Fruit fly (Drosophila melanogaster) S2 (cell line): ENCODE results near the gene Vha100-2.

Source experiments
- CG8478 ChIP-seq: fragments of >200 bp; optimal IDR thresholded peaks from 2 replicates; lab custom pipeline; 2018
- CTCF ChIP-seq, 2 experiments: fragments of >200 bp; optimal IDR thresholded peaks; 2 replicates each; lab custom pipeline; 2018

The Vha100-2 gene

dm6 chr3R:18398954-18399697 lies at the start of gene Vha100-2:
Vha100-2 (minus strand) TSS chr3R:18399169.
- TF ChIP-seq CTCF (optimal IDR thresholded peaks at IDR 0.05; lab: Kevin White, UChicago) (peak in 1 of 2 experiments; percentile 25), CG8478 (no peak)

dm6 chr3R:18448059-18448979 lies 49.4 kb upstream of the Vha100-2 start:
- no peak for TF ChIP-seq CTCF (optimal IDR thresholded peaks at IDR 0.05; lab: Kevin White, UChicago)
- no peak for TF ChIP-seq CG8478

- no peak for TF ChIP-seq CG8478
- TF ChIP-seq CTCF (optimal IDR thresholded peaks at IDR 0.05; lab: Kevin White, UChicago): no peak
These were observed 48.3 kb upstream of the Vha100-2 start for dm6 chr3R:18447146-18447773.

- TF ChIP-seq CG8478 (no peak), CTCF (optimal IDR thresholded peaks at IDR 0.05; lab: Kevin White, UChicago) (no peak)
These were observed 46.3 kb upstream of the Vha100-2 start for dm6 chr3R:18445148-18445843.

- TF ChIP-seq CG8478: no peak
- no peak for TF ChIP-seq CTCF (optimal IDR thresholded peaks at IDR 0.05; lab: Kevin White, UChicago)
These were observed 44.3 kb upstream of the Vha100-2 start for dm6 chr3R:18443232-18443631.

- TF ChIP-seq CTCF (optimal IDR thresholded peaks at IDR 0.05; lab: Kevin White, UChicago) (no peak), CG8478 (no peak)
These were observed 40.1 kb upstream of the Vha100-2 start for dm6 chr3R:18438827-18439717.

- TF ChIP-seq CG8478: no peak
- TF ChIP-seq CTCF (optimal IDR thresholded peaks at IDR 0.05; lab: Kevin White, UChicago): no peak
These were observed 39.3 kb upstream of the Vha100-2 start for dm6 chr3R:18438181-18438826.

- TF ChIP-seq CTCF (optimal IDR thresholded peaks at IDR 0.05; lab: Kevin White, UChicago): no peak
- no peak for TF ChIP-seq CG8478
These were observed 37.8 kb upstream of the Vha100-2 start for dm6 chr3R:18436550-18437362.

dm6 chr3R:18432905-18433304 lies 33.9 kb upstream of the Vha100-2 start:
- no peak for TF ChIP-seq CG8478
- TF ChIP-seq CTCF (optimal IDR thresholded peaks at IDR 0.05; lab: Kevin White, UChicago): no peak

- TF ChIP-seq CTCF (optimal IDR thresholded peaks at IDR 0.05; lab: Kevin White, UChicago): no peak
- TF ChIP-seq CG8478: no peak
These were observed 24.4 kb upstream of the Vha100-2 start for dm6 chr3R:18423352-18423751.

- no peak for TF ChIP-seq CG8478
- TF ChIP-seq CTCF (optimal IDR thresholded peaks at IDR 0.05; lab: Kevin White, UChicago): no peak
These were observed 23.5 kb upstream of the Vha100-2 start for dm6 chr3R:18422446-18422845.

dm6 chr3R:18412279-18413214 lies 13.6 kb upstream of the Vha100-2 start, which contains the start of gene CG31122:
CG31122 (minus strand) TSS chr3R:18412874.
- no peak for TF ChIP-seq CG8478
- TF ChIP-seq CTCF (optimal IDR thresholded peaks at IDR 0.05; lab: Kevin White, UChicago): no peak
